Worm (Caenorhabditis elegans) whole organism, young adult: ENCODE results near the gene cest-26.

ENCODE experiments used
- C17E4.6 ChIP-seq: fragments of 200-800 bp; sonication (Bioruptor generic); IDR thresholded peaks from 2 replicates; pipeline ENCODE4 v1.3.6; 2022; ENCODE audit warnings: missing genetic modification reagents, missing genetic modification characterization, missing compliant biosample characterization
- D2030.7 ChIP-seq: fragments of 200-800 bp; sonication (Bioruptor generic); IDR thresholded peaks from 2 replicates; pipeline ENCODE4 v1.3.6; 2022; ENCODE audit warnings: missing genetic modification reagents, missing genetic modification characterization, missing compliant biosample characterization
- F49E8.2 ChIP-seq: sonication (generic microtip); optimal IDR thresholded peaks from 3 replicates; lab custom pipeline; 2017; ENCODE audit warnings: missing genetic modification characterization, mild to moderate bottlenecking, missing compliant biosample characterization, antibody characterized with exemption, moderate library complexity; ENCODE audit not compliant: insufficient read depth
- F57C9.4 ChIP-seq: sonication (generic microtip); optimal IDR thresholded peaks from 2 replicates; lab custom pipeline; 2017; ENCODE audit warnings: mild to moderate bottlenecking, missing genetic modification characterization, missing compliant biosample characterization
- K11D2.4 ChIP-seq: fragments of 200-800 bp; sonication (Bioruptor generic); IDR thresholded peaks from 2 replicates; pipeline ENCODE4 v1.3.6; 2022; ENCODE audit warnings: missing genetic modification reagents, missing genetic modification characterization, missing compliant biosample characterization
- K12H6.12 ChIP-seq: fragments of 200-800 bp; sonication (Bioruptor generic); optimal IDR thresholded peaks from 2 replicates; lab custom pipeline; 2018; ENCODE audit warnings: mild to moderate bottlenecking, missing genetic modification characterization, missing compliant biosample characterization
- Y56A3A.18 ChIP-seq: fragments of 200-800 bp; sonication (Bioruptor generic); IDR thresholded peaks from 2 replicates; pipeline ENCODE4 v1.3.6; 2022; ENCODE audit warnings: missing genetic modification reagents, missing genetic modification characterization, missing compliant biosample characterization
- akir-1 ChIP-seq: fragments of 200-800 bp; sonication (Bioruptor generic); optimal IDR thresholded peaks from 2 replicates; lab custom pipeline; 2018; ENCODE audit warnings: mild to moderate bottlenecking, missing genetic modification characterization, moderate library complexity, missing compliant biosample characterization
- ama-1 ChIP-seq, 3 experiments: fragments of 150-350 bp in 1 of 3; sonication (generic microtip) in 2 of 3; optimal IDR thresholded peaks; 2 replicates each; lab custom pipeline; 2014 to 2018; ENCODE audit warnings: missing biosample characterization in 2 of 3, missing genetic modification characterization in 2 of 3, missing genetic modification reagents in 2 of 3
- aptf-3 ChIP-seq: fragments of 200-800 bp; sonication (Bioruptor generic); IDR thresholded peaks from 2 replicates; pipeline ENCODE4 v1.3.6; 2022; ENCODE audit warnings: missing genetic modification characterization, missing compliant biosample characterization
- atf-7 ChIP-seq: sonication (generic microtip); optimal IDR thresholded peaks from 2 replicates; lab custom pipeline; 2017; ENCODE audit warnings: mild to moderate bottlenecking, missing genetic modification characterization, missing compliant biosample characterization
- attf-3 ChIP-seq: fragments of 200-800 bp; sonication (Bioruptor generic); conservative IDR thresholded peaks from 2 replicates; pipeline ENCODE4 v1.3.6; 2022; ENCODE audit warnings: missing genetic modification reagents, missing genetic modification characterization, missing compliant biosample characterization
- attf-6 ChIP-seq: fragments of 200-800 bp; sonication (Bioruptor generic); IDR thresholded peaks from 2 replicates; pipeline ENCODE4 v1.3.6; 2022; ENCODE audit warnings: missing genetic modification reagents, missing genetic modification characterization, missing compliant biosample characterization
- bed-2 ChIP-seq: fragments of 200-800 bp; sonication (Bioruptor generic); IDR thresholded peaks from 2 replicates; pipeline ENCODE4 v1.3.6; 2022; ENCODE audit warnings: missing genetic modification reagents, missing genetic modification characterization, missing compliant biosample characterization
- ccch-3 ChIP-seq: fragments of 200-800 bp; sonication (Bioruptor generic); optimal IDR thresholded peaks from 2 replicates; lab custom pipeline; 2018; ENCODE audit warnings: mild to moderate bottlenecking, missing genetic modification characterization, missing compliant biosample characterization
- cebp-1 ChIP-seq, 2 experiments: fragments of 200-800 bp in 1 of 2; sonication (Bioruptor generic) in 1 of 2; sonication (generic microtip) in 1 of 2; IDR thresholded peaks in 1 of 2; optimal IDR thresholded peaks in 1 of 2; 2 replicates each; pipeline versions ENCODE4 v1.3.6 to Lab custom; 2017 to 2022; ENCODE audit warnings: missing compliant biosample characterization in 2 of 2, missing genetic modification characterization in 2 of 2, mild to moderate bottlenecking in 1 of 2, missing genetic modification reagents in 1 of 2, moderate library complexity in 1 of 2
- ceh-100 ChIP-seq: fragments of 200-800 bp; sonication (Bioruptor generic); IDR thresholded peaks from 2 replicates; pipeline ENCODE4 v1.3.6; 2022; ENCODE audit warnings: missing genetic modification reagents, missing genetic modification characterization, missing compliant biosample characterization
- ceh-40 ChIP-seq: fragments of 200-800 bp; sonication (Bioruptor generic); IDR thresholded peaks from 2 replicates; pipeline ENCODE4 v1.3.6; 2022; ENCODE audit warnings: missing genetic modification characterization, missing compliant biosample characterization
- ceh-58 ChIP-seq: fragments of 200-800 bp; sonication (Bioruptor generic); IDR thresholded peaks from 2 replicates; pipeline ENCODE4 v1.3.6; 2022; ENCODE audit warnings: missing genetic modification characterization, missing compliant biosample characterization
- ceh-79 ChIP-seq: sonication (generic microtip); optimal IDR thresholded peaks from 2 replicates; lab custom pipeline; 2017; ENCODE audit warnings: mild to moderate bottlenecking, missing genetic modification characterization, missing compliant biosample characterization
- dpff-1 ChIP-seq: sonication (generic microtip); optimal IDR thresholded peaks from 2 replicates; lab custom pipeline; 2017; ENCODE audit warnings: mild to moderate bottlenecking, missing genetic modification characterization, missing compliant biosample characterization
- egl-18 ChIP-seq: fragments of 200-800 bp; sonication (Bioruptor generic); IDR thresholded peaks from 2 replicates; pipeline ENCODE4 v1.3.6; 2022; ENCODE audit warnings: missing genetic modification reagents, missing genetic modification characterization, missing compliant biosample characterization
- egl-44 ChIP-seq: fragments of 200-800 bp; sonication (Bioruptor generic); IDR thresholded peaks from 2 replicates; pipeline ENCODE4 v1.3.6; 2022; ENCODE audit warnings: missing genetic modification reagents, missing genetic modification characterization, missing compliant biosample characterization
- egrh-3 ChIP-seq: fragments of 200-800 bp; sonication (Bioruptor generic); IDR thresholded peaks from 2 replicates; pipeline ENCODE4 v1.3.6; 2022; ENCODE audit warnings: missing genetic modification reagents, missing genetic modification characterization, missing compliant biosample characterization
- fkh-3 ChIP-seq: sonication (generic microtip); optimal IDR thresholded peaks from 2 replicates; lab custom pipeline; 2016; ENCODE audit warnings: mild to moderate bottlenecking, missing genetic modification characterization, missing compliant biosample characterization
- gei-17 ChIP-seq: fragments of 200-800 bp; sonication (Bioruptor generic); optimal IDR thresholded peaks from 2 replicates; lab custom pipeline; 2018; ENCODE audit warnings: mild to moderate bottlenecking, missing genetic modification characterization, missing compliant biosample characterization
- let-526 ChIP-seq: fragments of 200-800 bp; sonication (Bioruptor generic); IDR thresholded peaks from 2 replicates; pipeline ENCODE4 v1.3.6; 2022; ENCODE audit warnings: missing genetic modification reagents, missing genetic modification characterization, missing compliant biosample characterization
- lin-26 ChIP-seq: fragments of 200-800 bp; sonication (Bioruptor generic); IDR thresholded peaks from 2 replicates; pipeline ENCODE4 v1.3.6; 2022; ENCODE audit warnings: missing genetic modification reagents, missing genetic modification characterization, missing compliant biosample characterization
- lir-1 ChIP-seq: fragments of 200-800 bp; sonication (Bioruptor generic); conservative IDR thresholded peaks from 2 replicates; pipeline ENCODE4 v1.3.6; 2022; ENCODE audit warnings: missing genetic modification reagents, missing genetic modification characterization, missing compliant biosample characterization
- madf-10 ChIP-seq: sonication (generic microtip); optimal IDR thresholded peaks from 2 replicates; lab custom pipeline; 2016; ENCODE audit warnings: mild to moderate bottlenecking, missing genetic modification characterization, missing compliant biosample characterization
- madf-6 ChIP-seq: fragments of 200-800 bp; sonication (Bioruptor generic); IDR thresholded peaks from 2 replicates; pipeline ENCODE4 v1.3.6; 2022; ENCODE audit warnings: missing genetic modification reagents, missing genetic modification characterization, missing compliant biosample characterization
- mes-4 ChIP-seq: sonication (generic microtip); optimal IDR thresholded peaks from 2 replicates; lab custom pipeline; 2016; ENCODE audit warnings: missing genotype, missing genetic modification characterization, missing compliant biosample characterization
- nfya-1 ChIP-seq: sonication (generic microtip); optimal IDR thresholded peaks from 2 replicates; lab custom pipeline; 2017; ENCODE audit warnings: antibody characterized with exemption, missing compliant biosample characterization, missing genetic modification characterization, borderline replicate concordance; ENCODE audit not compliant: insufficient read depth
- nfya-2 ChIP-seq: fragments of 200-800 bp; sonication (Bioruptor generic); IDR thresholded peaks from 2 replicates; pipeline ENCODE4 v1.3.6; 2022; ENCODE audit warnings: missing genetic modification reagents, missing genetic modification characterization, missing compliant biosample characterization
- pha-4 ChIP-seq: fragments of 150-350 bp; sonication (generic microtip); optimal IDR thresholded peaks from 2 replicates; lab custom pipeline; 2014; ENCODE audit warnings: missing biosample characterization, missing genetic modification reagents, missing genetic modification characterization
- rec-8 ChIP-seq, 2 experiments: sonication (generic microtip); optimal IDR thresholded peaks; 2 replicates each; lab custom pipeline; 2016; ENCODE audit warnings: mild to moderate bottlenecking in 2 of 2, missing genetic modification characterization in 2 of 2, missing genetic modification reagents in 2 of 2, missing genotype in 2 of 2, missing biosample characterization in 1 of 2, missing compliant biosample characterization in 1 of 2, moderate library complexity in 1 of 2
- rpc-1 ChIP-seq, 2 experiments: fragments of 150-350 bp in 1 of 2; sonication (generic microtip) in 1 of 2; optimal IDR thresholded peaks; 2 replicates each; lab custom pipeline; 2014 to 2018; ENCODE audit warnings: missing biosample characterization in 1 of 2, missing genetic modification characterization in 1 of 2, missing genetic modification reagents in 1 of 2, missing genotype in 1 of 2
- snpc-1.3 ChIP-seq: sonication (generic microtip); optimal IDR thresholded peaks from 2 replicates; lab custom pipeline; 2017; ENCODE audit warnings: missing genetic modification characterization, mild to moderate bottlenecking, missing compliant biosample characterization, antibody characterized with exemption, moderate library complexity, missing genotype, missing genetic modification reagents; ENCODE audit not compliant: insufficient read depth
- snpc-4 ChIP-seq, 5 experiments: fragments of 150-350 bp in 1 of 5; sonication (generic microtip) in 4 of 5; optimal IDR thresholded peaks; 2 replicates each; lab custom pipeline; 2014 to 2018; ENCODE audit warnings: missing genetic modification characterization in 5 of 5, missing biosample characterization in 3 of 5, antibody characterized with exemption in 2 of 5, mild to moderate bottlenecking in 2 of 5, missing compliant biosample characterization in 2 of 5, missing genotype in 2 of 5, moderate library complexity in 2 of 5, missing genetic modification reagents in 1 of 5
- somi-1 ChIP-seq: fragments of 200-800 bp; sonication (Bioruptor generic); optimal IDR thresholded peaks from 2 replicates; lab custom pipeline; 2018; ENCODE audit warnings: mild to moderate bottlenecking, missing genetic modification characterization, missing compliant biosample characterization
- tlf-1 ChIP-seq: fragments of 200-800 bp; sonication (Bioruptor generic); optimal IDR thresholded peaks from 2 replicates; lab custom pipeline; 2018; ENCODE audit warnings: mild to moderate bottlenecking, missing genetic modification characterization, missing compliant biosample characterization
- unc-130 ChIP-seq: sonication (generic microtip); optimal IDR thresholded peaks from 2 replicates; lab custom pipeline; 2016; ENCODE audit warnings: missing genetic modification reagents, missing genetic modification characterization, missing compliant biosample characterization
- ztf-25 ChIP-seq: fragments of 200-800 bp; sonication (Bioruptor generic); IDR thresholded peaks from 2 replicates; pipeline ENCODE4 v1.3.6; 2022; ENCODE audit warnings: missing genetic modification reagents, missing genetic modification characterization, missing compliant biosample characterization
- ztf-6 ChIP-seq: fragments of 200-800 bp; sonication (Bioruptor generic); IDR thresholded peaks from 2 replicates; pipeline ENCODE4 v1.3.6; 2022; ENCODE audit warnings: missing genetic modification reagents, missing genetic modification characterization, missing compliant biosample characterization

Gene cest-26

DNA sequence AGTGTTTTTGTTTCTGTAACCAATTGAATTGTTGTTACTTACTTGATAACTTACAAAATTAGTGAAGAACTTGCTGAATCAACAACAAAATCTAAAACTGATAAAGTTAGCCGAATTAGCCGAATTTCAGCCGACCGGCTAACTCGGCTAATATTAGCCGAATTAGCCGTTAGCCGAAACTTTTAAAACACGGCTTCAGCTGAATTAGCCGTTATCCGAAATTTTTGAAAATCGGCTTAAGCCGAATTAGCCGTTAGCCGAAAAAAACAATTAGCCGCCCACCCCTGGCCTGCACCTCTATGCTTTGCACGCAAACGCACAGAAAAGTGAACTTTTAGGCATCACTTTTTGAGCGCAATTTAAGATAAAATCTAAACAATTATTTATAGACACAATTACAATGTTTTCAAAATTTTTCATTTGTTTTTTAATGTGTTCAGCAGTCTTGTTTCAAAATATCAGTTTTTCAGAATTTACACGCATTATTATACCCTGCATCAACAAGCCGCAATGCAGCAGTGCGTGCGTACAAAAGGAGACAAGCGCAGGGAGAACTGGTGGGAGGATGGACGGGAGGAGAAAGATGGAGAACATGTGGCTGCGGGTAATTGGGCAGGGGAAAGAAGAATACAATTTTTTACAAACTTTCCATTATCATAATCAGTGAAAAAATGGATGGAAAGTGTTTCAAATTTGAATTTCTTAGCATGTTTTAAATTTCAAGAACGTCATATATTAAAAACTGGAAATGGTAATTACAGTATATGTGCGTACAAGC is 42.2 kb downstream of the cest-26 start (continued):
- TF ChIP-seq snpc-1.3 (no peak), ceh-100 (GFP tag; lab: Robert Waterston, UW) (no peak), rpc-1 (optimal IDR thresholded peaks at IDR 0.05; lab: Kevin White, UChicago) (no peak), rpc-1 (tag; optimal IDR thresholded peaks at IDR 0.05; lab: Kevin White, UChicago) (no peak), ama-1 (optimal IDR thresholded peaks at IDR 0.05; lab: Kevin White, UChicago) (no peak), ama-1 (GFP tag; optimal IDR thresholded peaks at IDR 0.05; lab: Kevin White, UChicago) (no peak), K11D2.4 (GFP tag; lab: Robert Waterston, UW) (no peak), nfya-2 (GFP tag; lab: Robert Waterston, UW) (no peak), pha-4 (tag; lab: Kevin White, UChicago) (no peak), C17E4.6 (GFP tag; lab: Robert Waterston, UW) (no peak), egl-44 (GFP tag; lab: Robert Waterston, UW) (no peak), ceh-40 (GFP tag; lab: Robert Waterston, UW) (no peak), lir-1 (GFP tag; lab: Robert Waterston, UW) (0 out of 2 replicates have a peak, but pooled peaks have one; percentile 27), D2030.7 (GFP tag; lab: Robert Waterston, UW) (no peak), nfya-1 (no peak), ztf-6 (GFP tag; lab: Robert Waterston, UW) (no peak), egrh-3 (GFP tag; lab: Robert Waterston, UW) (no peak; the same call in 1 of the 2 replicates), ceh-79 (tag; lab: Kevin White, UChicago) (no peak), fkh-3 (tag; lab: Kevin White, UChicago) (no peak), let-526 (GFP tag; lab: Robert Waterston, UW) (no peak), ccch-3 (GFP tag; lab: Kevin White, UChicago) (no peak), ztf-25 (no peak), attf-3 (GFP tag; lab: Robert Waterston, UW) (no peak), akir-1 (GFP tag; lab: Kevin White, UChicago) (no peak), cebp-1 (GFP tag; IDR thresholded peaks at IDR 0.05; lab: Robert Waterston, UW) (no peak), cebp-1 (tag; optimal IDR thresholded peaks at IDR 0.05; lab: Kevin White, UChicago) (no peak), lin-26 (GFP tag; lab: Robert Waterston, UW) (no peak), mes-4 (tag; lab: Kevin White, UChicago) (no peak), Y56A3A.18 (GFP tag; lab: Robert Waterston, UW) (peak; percentile 84), snpc-4 (GFP tag; optimal IDR thresholded peaks at IDR 0.05; lab: Kevin White, UChicago) (no peak), snpc-4 (tag; optimal IDR thresholded peaks at IDR 0.05; lab: Kevin White, UChicago) (no peak), gei-17 (GFP tag; lab: Kevin White, UChicago) (peak; percentile 92), aptf-3 (GFP tag; lab: Robert Waterston, UW) (no peak), madf-6 (GFP tag; lab: Robert Waterston, UW) (no peak), tlf-1 (GFP tag; lab: Kevin White, UChicago) (peak; percentile 22), somi-1 (GFP tag; lab: Kevin White, UChicago) (no peak), F57C9.4 (tag; lab: Kevin White, UChicago) (no peak), madf-10 (peak; percentile 65), unc-130 (no peak), attf-6 (GFP tag; lab: Robert Waterston, UW) (no peak), bed-2 (GFP tag; lab: Robert Waterston, UW) (no peak), K12H6.12 (tag; lab: Kevin White, UChicago) (no peak), F49E8.2 (tag; lab: Kevin White, UChicago) (no peak), dpff-1 (tag; lab: Kevin White, UChicago) (no peak), ceh-58 (no peak), rec-8 (tag; optimal IDR thresholded peaks at IDR 0.05; lab: Kevin White, UChicago) (no peak), atf-7 (tag; lab: Kevin White, UChicago) (peak; percentile 41), egl-18 (GFP tag; lab: Robert Waterston, UW) (no peak)
- TF ChIP-seq, all 124 proteins: peak for 23
